Worm (Caenorhabditis elegans): ENCODE data around the gene srz-56.

Gene srz-56

ce11 chrIII:2265986-2266701 is 25.6 kb downstream of the srz-56 start, which contains the start of gene fbxa-9:
TSS of gene fbxa-9 (plus strand) at chrIII:2266651.
- no peak for TF ChIP-seq aly-1 (tag; optimal IDR thresholded peaks at IDR 0.05)
- TF ChIP-seq hmg-4 (GFP tag; optimal IDR thresholded peaks at IDR 0.05), result no peak
- TF ChIP-seq ets-7 (tag; optimal IDR thresholded peaks at IDR 0.05), result no peak
- no peak for TF ChIP-seq tbx-37 (GFP tag; conservative IDR thresholded peaks at IDR 0.05)
- TF ChIP-seq scrt-1 (GFP tag; IDR thresholded peaks at IDR 0.05), result no peak
- no peak for TF ChIP-seq sea-1 (GFP tag; conservative IDR thresholded peaks at IDR 0.05)
- no peak for TF ChIP-seq tra-4 (tag; optimal IDR thresholded peaks at IDR 0.05)
- TF ChIP-seq ama-1 (optimal IDR thresholded peaks at IDR 0.05), result no peak
- no peak for TF ChIP-seq F13C5.2 (tag; optimal IDR thresholded peaks at IDR 0.05)
- no peak for TF ChIP-seq B0310.2 (tag; optimal IDR thresholded peaks at IDR 0.05)
- no peak for TF ChIP-seq ceh-36 (tag; optimal IDR thresholded peaks at IDR 0.05)
- TF ChIP-seq pes-1 (GFP tag; IDR thresholded peaks at IDR 0.05), result no peak
- no peak for TF ChIP-seq hnd-1 (tag; optimal IDR thresholded peaks at IDR 0.05)
- TF ChIP-seq hmbx-1 (tag; optimal IDR thresholded peaks at IDR 0.05), result no peak
- TF ChIP-seq ceh-13 (GFP tag; optimal IDR thresholded peaks at IDR 0.05), result no peak
- TF ChIP-seq tbx-11 (GFP tag; IDR thresholded peaks at IDR 0.05), result no peak
- TF ChIP-seq flt-1 (GFP tag; IDR thresholded peaks at IDR 0.05), result no peak

- TF ChIP-seq ceh-13 (GFP tag; optimal IDR thresholded peaks at IDR 0.05), result no peak
- no peak for TF ChIP-seq ceh-36 (tag; optimal IDR thresholded peaks at IDR 0.05)
- no peak for TF ChIP-seq scrt-1 (GFP tag; IDR thresholded peaks at IDR 0.05)
- no peak for TF ChIP-seq tbx-11 (GFP tag; IDR thresholded peaks at IDR 0.05)
- TF ChIP-seq tra-4 (tag; optimal IDR thresholded peaks at IDR 0.05), result no peak
- no peak for TF ChIP-seq ama-1 (optimal IDR thresholded peaks at IDR 0.05)
- TF ChIP-seq hmbx-1 (tag; optimal IDR thresholded peaks at IDR 0.05), result no peak
- no peak for TF ChIP-seq flt-1 (GFP tag; IDR thresholded peaks at IDR 0.05)
- TF ChIP-seq pes-1 (GFP tag; IDR thresholded peaks at IDR 0.05), result no peak
- no peak for TF ChIP-seq tbx-37 (GFP tag; conservative IDR thresholded peaks at IDR 0.05)
- TF ChIP-seq hmg-4 (GFP tag; optimal IDR thresholded peaks at IDR 0.05), result no peak
- no peak for TF ChIP-seq sea-1 (GFP tag; conservative IDR thresholded peaks at IDR 0.05)
- TF ChIP-seq aly-1 (tag; optimal IDR thresholded peaks at IDR 0.05), result no peak
- TF ChIP-seq hnd-1 (tag; optimal IDR thresholded peaks at IDR 0.05), result no peak
These were observed 31.5 kb downstream of the srz-56 start, which contains the start of gene fbxa-48 for ce11 chrIII:2272075-2272474. TSS of gene fbxa-48 (minus strand) at chrIII:2272175.

ce11 chrIII:2272732-2273131 is 32.2 kb downstream of the srz-56 start, which contains the start of gene fbxa-39:
TSS of gene fbxa-39 (plus strand) at chrIII:2273032.
- TF ChIP-seq pes-1 (GFP tag; IDR thresholded peaks at IDR 0.05) (no peak), hmbx-1 (tag; optimal IDR thresholded peaks at IDR 0.05) (no peak), tra-4 (tag; optimal IDR thresholded peaks at IDR 0.05) (no peak), hmg-4 (GFP tag; optimal IDR thresholded peaks at IDR 0.05) (no peak), B0310.2 (tag; optimal IDR thresholded peaks at IDR 0.05) (no peak), flt-1 (GFP tag; IDR thresholded peaks at IDR 0.05) (no peak), ceh-36 (tag; optimal IDR thresholded peaks at IDR 0.05) (no peak), ama-1 (optimal IDR thresholded peaks at IDR 0.05) (no peak), tbx-37 (GFP tag; conservative IDR thresholded peaks at IDR 0.05) (no peak), ets-7 (tag; optimal IDR thresholded peaks at IDR 0.05) (no peak), tbx-11 (GFP tag; IDR thresholded peaks at IDR 0.05) (no peak), scrt-1 (GFP tag; IDR thresholded peaks at IDR 0.05) (no peak), sea-1 (GFP tag; conservative IDR thresholded peaks at IDR 0.05) (no peak), F13C5.2 (tag; optimal IDR thresholded peaks at IDR 0.05) (no peak), aly-1 (tag; optimal IDR thresholded peaks at IDR 0.05) (no peak)

ce11 chrIII:2276842-2277241 is 36.3 kb downstream of the srz-56 start, which contains the start of gene Y54F10BM.21:
TSS of gene Y54F10BM.21 (plus strand) at chrIII:2277142.
- no peak for TF ChIP-seq tra-4 (tag; optimal IDR thresholded peaks at IDR 0.05)
- no peak for TF ChIP-seq ama-1 (optimal IDR thresholded peaks at IDR 0.05)
- TF ChIP-seq hmbx-1 (tag; optimal IDR thresholded peaks at IDR 0.05), result no peak
- TF ChIP-seq ceh-13 (GFP tag; optimal IDR thresholded peaks at IDR 0.05), result no peak
- TF ChIP-seq tbx-11 (GFP tag; IDR thresholded peaks at IDR 0.05), result no peak
- TF ChIP-seq tbx-37 (GFP tag; conservative IDR thresholded peaks at IDR 0.05), result no peak
- no peak for TF ChIP-seq B0310.2 (tag; optimal IDR thresholded peaks at IDR 0.05)

ce11 chrIII:2279457-2279856 is 38.9 kb downstream of the srz-56 start, which contains the start of gene Y54F10BM.23:
TSS of gene Y54F10BM.23 (minus strand) at chrIII:2279557.
- TF ChIP-seq tbx-11 (GFP tag; IDR thresholded peaks at IDR 0.05), result no peak
- no peak for TF ChIP-seq B0310.2 (tag; optimal IDR thresholded peaks at IDR 0.05)
- TF ChIP-seq hmbx-1 (tag; optimal IDR thresholded peaks at IDR 0.05), result no peak
- TF ChIP-seq tra-4 (tag; optimal IDR thresholded peaks at IDR 0.05), result no peak
- TF ChIP-seq pes-1 (GFP tag; IDR thresholded peaks at IDR 0.05), result no peak
- TF ChIP-seq sea-1 (GFP tag; conservative IDR thresholded peaks at IDR 0.05), result no peak
- no peak for TF ChIP-seq ceh-13 (GFP tag; optimal IDR thresholded peaks at IDR 0.05)
- no peak for TF ChIP-seq hnd-1 (tag; optimal IDR thresholded peaks at IDR 0.05)

ce11 chrIII:2280569-2280968 is 40.0 kb downstream of the srz-56 start, which contains the start of gene Y54F10BM.22:
TSS of gene Y54F10BM.22 (plus strand) at chrIII:2280899.
- TF ChIP-seq ets-7 (tag; optimal IDR thresholded peaks at IDR 0.05) (no peak), tra-4 (tag; optimal IDR thresholded peaks at IDR 0.05) (no peak), ama-1 (optimal IDR thresholded peaks at IDR 0.05) (no peak), tbx-11 (GFP tag; IDR thresholded peaks at IDR 0.05) (no peak), hmbx-1 (tag; optimal IDR thresholded peaks at IDR 0.05) (no peak), tbx-37 (GFP tag; conservative IDR thresholded peaks at IDR 0.05) (no peak), hmg-4 (GFP tag; optimal IDR thresholded peaks at IDR 0.05) (no peak), sea-1 (GFP tag; conservative IDR thresholded peaks at IDR 0.05) (no peak), B0310.2 (tag; optimal IDR thresholded peaks at IDR 0.05) (no peak), scrt-1 (GFP tag; IDR thresholded peaks at IDR 0.05) (no peak), F13C5.2 (tag; optimal IDR thresholded peaks at IDR 0.05) (no peak), hnd-1 (tag; optimal IDR thresholded peaks at IDR 0.05) (no peak), ceh-36 (tag; optimal IDR thresholded peaks at IDR 0.05) (no peak), ceh-13 (GFP tag; optimal IDR thresholded peaks at IDR 0.05) (no peak), pes-1 (GFP tag; IDR thresholded peaks at IDR 0.05) (no peak), aly-1 (tag; optimal IDR thresholded peaks at IDR 0.05) (no peak), flt-1 (GFP tag; IDR thresholded peaks at IDR 0.05) (no peak)
